Worm (Caenorhabditis elegans) whole organism, young adult: ENCODE measurements around the gene Y40C5A.4.

Experiments
- ceh-27 ChIP-seq: fragments of 200-800 bp; sonication (Bioruptor generic); optimal IDR thresholded peaks from 2 replicates; lab custom pipeline; 2018; ENCODE audit warnings: mild to moderate bottlenecking, missing genetic modification characterization, moderate library complexity, missing compliant biosample characterization
- nfyb-1 ChIP-seq: fragments of 200-800 bp; sonication (Bioruptor generic); IDR thresholded peaks from 2 replicates; pipeline ENCODE4 v1.3.6; 2022; ENCODE audit warnings: missing genetic modification reagents, missing genetic modification characterization, missing compliant biosample characterization
- pbrm-1 ChIP-seq: fragments of 200-800 bp; sonication (Bioruptor generic); IDR thresholded peaks from 2 replicates; pipeline ENCODE4 v1.3.6; 2022; ENCODE audit warnings: missing genetic modification reagents, missing genetic modification characterization, missing compliant biosample characterization
- snpc-4 ChIP-seq, 5 experiments: fragments of 150-350 bp in 1 of 5; sonication (generic microtip) in 4 of 5; optimal IDR thresholded peaks; 2 replicates each; lab custom pipeline; 2014 to 2018; ENCODE audit warnings: missing genetic modification characterization in 5 of 5, missing biosample characterization in 3 of 5, antibody characterized with exemption in 2 of 5, mild to moderate bottlenecking in 2 of 5, missing compliant biosample characterization in 2 of 5, missing genotype in 2 of 5, moderate library complexity in 2 of 5, missing genetic modification reagents in 1 of 5
- zim-3 ChIP-seq: sonication (generic microtip); optimal IDR thresholded peaks from 2 replicates; lab custom pipeline; 2017; ENCODE audit warnings: mild to moderate bottlenecking, missing genetic modification characterization, moderate library complexity, missing compliant biosample characterization
- ztf-25 ChIP-seq: fragments of 200-800 bp; sonication (Bioruptor generic); IDR thresholded peaks from 2 replicates; pipeline ENCODE4 v1.3.6; 2022; ENCODE audit warnings: missing genetic modification reagents, missing genetic modification characterization, missing compliant biosample characterization
- ztf-3 ChIP-seq: fragments of 200-800 bp; sonication (Bioruptor generic); optimal IDR thresholded peaks from 2 replicates; lab custom pipeline; 2018; ENCODE audit warnings: mild to moderate bottlenecking, missing genetic modification characterization, missing compliant biosample characterization

DNA sequence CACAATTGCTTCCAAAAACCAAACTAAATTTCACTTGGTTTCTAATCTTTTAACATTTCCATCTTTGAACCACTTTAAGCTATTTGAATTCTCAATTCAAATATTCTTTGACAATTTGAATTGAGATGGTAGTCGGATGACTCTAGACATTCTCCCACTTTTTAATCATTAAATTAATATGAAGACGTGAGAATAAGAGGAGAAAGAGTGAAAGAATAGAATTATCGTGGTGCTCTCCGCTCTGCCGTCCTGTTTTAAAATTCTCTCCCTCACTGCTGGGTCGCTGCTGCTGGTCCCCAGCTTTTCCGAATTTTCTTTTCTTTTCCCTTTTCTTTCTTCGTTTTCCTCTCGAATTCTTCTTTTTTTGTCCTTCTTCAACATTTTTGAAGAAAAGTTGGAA, 38.5 kb upstream of the Y40C5A.4 start:
- TF ChIP-seq pbrm-1 (GFP tag; lab: Robert Waterston, UW) (no peak), ztf-25 (GFP tag; lab: Robert Waterston, UW) (no peak), ceh-27 (GFP tag; lab: Kevin White, UChicago) (no peak), ztf-3 (GFP tag; lab: Kevin White, UChicago) (no peak), nfyb-1 (no peak), snpc-4 (GFP tag; optimal IDR thresholded peaks at IDR 0.05; lab: Kevin White, UChicago) (no peak), snpc-4 (tag; optimal IDR thresholded peaks at IDR 0.05; lab: Kevin White, UChicago) (no peak), zim-3 (tag; lab: Kevin White, UChicago) (no peak)
